Worm (Caenorhabditis elegans): ENCODE measurements around the gene tbx-2.

- TF ChIP-seq dao-5 (tag; optimal IDR thresholded peaks at IDR 0.05) (no peak), him-1 (tag; optimal IDR thresholded peaks at IDR 0.05) (no peak), W03F9.2 (tag; optimal IDR thresholded peaks at IDR 0.05) (no peak)
Observed at ce11 chrIII:5125759-5126158, 10.3 kb downstream of the tbx-2 start.

Data from whole organism, L4/young adult.